Fruit fly (Drosophila melanogaster) whole organism, embryonic: Measurements from ENCODE around the gene Sodh2.

ENCODE experiments used
- Antp ChIP-seq: fragments of 200-800 bp; sonication (Bioruptor generic); optimal IDR thresholded peaks from 3 replicates; lab custom pipeline; 2016; ENCODE audit warnings: missing biosample characterization, missing genetic modification characterization
- Bgb ChIP-seq: fragments of 200-800 bp; sonication (Bioruptor generic); IDR thresholded peaks from 2 replicates; pipeline ENCODE4 v1.3.6; 2022; ENCODE audit warnings: missing biosample characterization, missing genetic modification characterization; ENCODE audit not compliant: partially characterized antibody
- CG10321 ChIP-seq: fragments of 200-800 bp; sonication (Bioruptor generic); IDR thresholded peaks from 2 replicates; pipeline ENCODE4 v1.3.6; 2022; ENCODE audit warnings: missing biosample characterization, missing genetic modification characterization
- CG11696 ChIP-seq: fragments of 200-800 bp; sonication (Bioruptor generic); IDR thresholded peaks from 2 replicates; pipeline ENCODE4 v1.3.6; 2022; ENCODE audit warnings: missing biosample characterization, missing genetic modification characterization
- CG1233 ChIP-seq: fragments of 200-800 bp; sonication (Bioruptor generic); optimal IDR thresholded peaks from 4 replicates; lab custom pipeline; 2018; ENCODE audit warnings: missing biosample characterization, mild to moderate bottlenecking, missing genetic modification characterization
- CG12391 ChIP-seq: fragments of 200-800 bp; sonication (Bioruptor generic); optimal IDR thresholded peaks from 3 replicates; lab custom pipeline; 2018; ENCODE audit warnings: missing biosample characterization, mild to moderate bottlenecking, missing genetic modification characterization, moderate library complexity
- CG15269 ChIP-seq: fragments of 200-800 bp; sonication (Bioruptor generic); optimal IDR thresholded peaks from 2 replicates; lab custom pipeline; 2018; ENCODE audit warnings: missing biosample characterization, mild to moderate bottlenecking, missing genetic modification characterization, moderate library complexity
- CG15514 ChIP-seq: fragments of 200-800 bp; sonication (Bioruptor generic); optimal IDR thresholded peaks from 3 replicates; lab custom pipeline; 2017; ENCODE audit warnings: missing biosample characterization, missing genetic modification characterization, mild to moderate bottlenecking, moderate library complexity, missing genetic modification reagents
- CG17829 ChIP-seq: fragments of 200-800 bp; optimal IDR thresholded peaks from 2 replicates; lab custom pipeline; 2019; ENCODE audit warnings: missing biosample characterization, mild to moderate bottlenecking, missing genetic modification characterization, moderate library complexity
- CG30403 ChIP-seq: fragments of 200-800 bp; sonication (Bioruptor generic); optimal IDR thresholded peaks from 3 replicates; lab custom pipeline; 2016; ENCODE audit warnings: missing biosample characterization, missing genetic modification characterization
- CG33213 ChIP-seq: fragments of 200-800 bp; sonication (Bioruptor generic); optimal IDR thresholded peaks from 3 replicates; lab custom pipeline; 2016; ENCODE audit warnings: missing biosample characterization, missing genetic modification characterization
- CG3995 ChIP-seq: fragments of 200-800 bp; sonication (Bioruptor generic); optimal IDR thresholded peaks from 3 replicates; lab custom pipeline; 2016; ENCODE audit warnings: missing biosample characterization, missing genetic modification characterization
- CG4282 ChIP-seq: fragments of 200-800 bp; sonication (Bioruptor generic); optimal IDR thresholded peaks from 2 replicates; lab custom pipeline; 2016; ENCODE audit warnings: missing biosample characterization, missing genetic modification characterization
- CG43689 ChIP-seq: fragments of 200-800 bp; sonication (Bioruptor generic); IDR thresholded peaks from 2 replicates; pipeline ENCODE4 v1.3.6; 2022; ENCODE audit warnings: missing biosample characterization, missing genetic modification characterization
- CG6654 ChIP-seq: fragments of 200-800 bp; sonication (Bioruptor generic); optimal IDR thresholded peaks from 2 replicates; lab custom pipeline; 2017; ENCODE audit warnings: missing biosample characterization, mild to moderate bottlenecking, missing genetic modification characterization
- CG9437 ChIP-seq: fragments of 200-800 bp; sonication (Bioruptor generic); optimal IDR thresholded peaks from 2 replicates; lab custom pipeline; 2018; ENCODE audit warnings: missing biosample characterization, mild to moderate bottlenecking, missing genetic modification characterization
- Dek ChIP-seq: fragments of 200-800 bp; sonication (Bioruptor generic); optimal IDR thresholded peaks from 3 replicates; lab custom pipeline; 2019; ENCODE audit warnings: missing biosample characterization, mild to moderate bottlenecking, missing genetic modification characterization, moderate library complexity
- E2f2 ChIP-seq: fragments of 200-800 bp; sonication (Bioruptor generic); IDR thresholded peaks from 2 replicates; pipeline ENCODE4 v1.3.6; 2022; ENCODE audit warnings: missing biosample characterization, missing genetic modification characterization
- Ets97D ChIP-seq: fragments of 200-800 bp; sonication (Bioruptor generic); optimal IDR thresholded peaks from 3 replicates; lab custom pipeline; 2016; ENCODE audit warnings: missing biosample characterization, missing genetic modification characterization
- Fer2 ChIP-seq: fragments of 200-800 bp; sonication (Bioruptor generic); optimal IDR thresholded peaks from 2 replicates; lab custom pipeline; 2018; ENCODE audit warnings: missing biosample characterization, mild to moderate bottlenecking, missing genetic modification characterization, moderate library complexity
- Fer3 ChIP-seq: fragments of 200-800 bp; sonication (Bioruptor generic); optimal IDR thresholded peaks from 2 replicates; lab custom pipeline; 2018; ENCODE audit warnings: missing biosample characterization, mild to moderate bottlenecking, missing genetic modification characterization, moderate library complexity
- H2.0 ChIP-seq: fragments of 200-800 bp; sonication (Bioruptor generic); IDR thresholded peaks from 2 replicates; pipeline ENCODE4 v1.3.6; 2022; ENCODE audit warnings: missing biosample characterization, missing genetic modification characterization
- HLH54F ChIP-seq: fragments of 200-800 bp; sonication (Bioruptor generic); optimal IDR thresholded peaks from 3 replicates; lab custom pipeline; 2016; ENCODE audit warnings: missing biosample characterization, missing genetic modification characterization
- HmgD ChIP-seq: fragments of 200-800 bp; sonication (Bioruptor generic); optimal IDR thresholded peaks from 3 replicates; lab custom pipeline; 2016; ENCODE audit warnings: missing biosample characterization, missing genetic modification characterization
- Hmr ChIP-seq: fragments of 200-800 bp; sonication (Bioruptor generic); optimal IDR thresholded peaks from 3 replicates; lab custom pipeline; 2017; ENCODE audit warnings: mild to moderate bottlenecking, missing biosample characterization, missing genetic modification reagents, missing genetic modification characterization
- Hsf ChIP-seq: fragments of 200-800 bp; sonication (Bioruptor generic); optimal IDR thresholded peaks from 3 replicates; lab custom pipeline; 2016; ENCODE audit warnings: missing biosample characterization, missing genetic modification characterization
- MESR4 ChIP-seq: fragments of 200-800 bp; sonication (Bioruptor generic); optimal IDR thresholded peaks from 2 replicates; lab custom pipeline; 2018; ENCODE audit warnings: missing biosample characterization, mild to moderate bottlenecking, missing genetic modification characterization, moderate library complexity
- MTF-1 ChIP-seq: fragments of 200-800 bp; sonication (Bioruptor generic); optimal IDR thresholded peaks from 2 replicates; lab custom pipeline; 2018; ENCODE audit warnings: missing biosample characterization, mild to moderate bottlenecking, missing genetic modification characterization, borderline replicate concordance
- Max ChIP-seq: fragments of 200-800 bp; sonication (Bioruptor generic); optimal IDR thresholded peaks from 2 replicates; lab custom pipeline; 2016; ENCODE audit warnings: missing biosample characterization, mild to moderate bottlenecking, missing genetic modification characterization
- NK7.1 ChIP-seq: fragments of 200-800 bp; sonication (Bioruptor generic); optimal IDR thresholded peaks from 3 replicates; lab custom pipeline; 2016; ENCODE audit warnings: missing biosample characterization, missing genetic modification characterization
- Opbp ChIP-seq: fragments of 200-800 bp; sonication (Bioruptor generic); IDR thresholded peaks from 3 replicates; pipeline ENCODE4 v1.3.6; 2022; ENCODE audit warnings: missing biosample characterization, missing genetic modification characterization; ENCODE audit not compliant: partially characterized antibody
- Sox102F ChIP-seq: fragments of 200-800 bp; sonication (Bioruptor generic); optimal IDR thresholded peaks from 2 replicates; lab custom pipeline; 2018; ENCODE audit warnings: missing biosample characterization, mild to moderate bottlenecking, missing genetic modification characterization, moderate library complexity
- az2 ChIP-seq: fragments of 200-800 bp; sonication (Bioruptor generic); optimal IDR thresholded peaks from 3 replicates; lab custom pipeline; 2016; ENCODE audit warnings: missing biosample characterization, missing genetic modification characterization
- chn ChIP-seq: fragments of 200-800 bp; sonication (Bioruptor generic); optimal IDR thresholded peaks from 2 replicates; lab custom pipeline; 2016; ENCODE audit warnings: missing biosample characterization, missing genetic modification characterization
- dmrt11E ChIP-seq: fragments of 200-800 bp; sonication (Bioruptor generic); optimal IDR thresholded peaks from 3 replicates; lab custom pipeline; 2018; ENCODE audit warnings: missing biosample characterization, mild to moderate bottlenecking, missing genetic modification characterization, moderate library complexity
- dpn ChIP-seq, 2 experiments: fragments of 200-800 bp; sonication (Bioruptor generic); optimal IDR thresholded peaks; 3 replicates each; lab custom pipeline; 2016; ENCODE audit warnings: missing biosample characterization in 2 of 2, missing genetic modification characterization in 2 of 2
- ems ChIP-seq: fragments of 200-800 bp; sonication (Bioruptor generic); optimal IDR thresholded peaks from 3 replicates; lab custom pipeline; 2016; ENCODE audit warnings: missing biosample characterization, missing genetic modification characterization
- ewg ChIP-seq: fragments of 200-800 bp; sonication (Bioruptor generic); optimal IDR thresholded peaks from 3 replicates; lab custom pipeline; 2017; ENCODE audit warnings: mild to moderate bottlenecking, missing biosample characterization, missing genetic modification reagents, missing genetic modification characterization
- fd102C ChIP-seq: fragments of 200-800 bp; sonication (Bioruptor generic); optimal IDR thresholded peaks from 2 replicates; lab custom pipeline; 2018; ENCODE audit warnings: missing biosample characterization, mild to moderate bottlenecking, missing genetic modification characterization, moderate library complexity
- gt ChIP-seq: fragments of 200-800 bp; sonication (Bioruptor generic); IDR thresholded peaks from 2 replicates; pipeline ENCODE4 v1.3.6; 2022; ENCODE audit warnings: missing biosample characterization, missing genetic modification characterization
- hth ChIP-seq: fragments of >200 bp; optimal IDR thresholded peaks from 2 replicates; lab custom pipeline; 2017; ENCODE audit warnings: inconsistent platforms
- inv ChIP-seq: fragments of 200-800 bp; sonication (Bioruptor generic); IDR thresholded peaks from 2 replicates; pipeline ENCODE4 v1.3.6; 2022; ENCODE audit warnings: missing biosample characterization, missing genetic modification characterization; ENCODE audit not compliant: partially characterized antibody
- kah ChIP-seq: fragments of 200-800 bp; sonication (Bioruptor generic); optimal IDR thresholded peaks from 2 replicates; lab custom pipeline; 2018; ENCODE audit warnings: missing biosample characterization, mild to moderate bottlenecking, missing genetic modification characterization
- klu ChIP-seq: fragments of 200-800 bp; sonication (Bioruptor generic); IDR thresholded peaks from 2 replicates; pipeline ENCODE4 v1.3.6; 2022; ENCODE audit warnings: missing biosample characterization, missing genetic modification characterization
- nmo ChIP-seq: fragments of 200-800 bp; sonication (Bioruptor generic); optimal IDR thresholded peaks from 2 replicates; lab custom pipeline; 2018; ENCODE audit warnings: missing biosample characterization, mild to moderate bottlenecking, missing genetic modification characterization, moderate library complexity
- onecut ChIP-seq: fragments of 200-800 bp; sonication (Bioruptor generic); IDR thresholded peaks from 2 replicates; pipeline ENCODE4 v1.3.6; 2022; ENCODE audit warnings: missing biosample characterization, missing genetic modification characterization
- pzg ChIP-seq: fragments of 200-800 bp; sonication (Bioruptor generic); optimal IDR thresholded peaks from 3 replicates; lab custom pipeline; 2018; ENCODE audit warnings: missing biosample characterization, mild to moderate bottlenecking, missing genetic modification characterization, moderate library complexity
- sim ChIP-seq: fragments of 200-800 bp; sonication (Bioruptor generic); IDR thresholded peaks from 2 replicates; pipeline ENCODE4 v1.3.6; 2022; ENCODE audit warnings: missing biosample characterization, missing genetic modification characterization
- ttk ChIP-seq: fragments of 200-800 bp; sonication (Bioruptor generic); IDR thresholded peaks from 2 replicates; pipeline ENCODE4 v2.1.2; 2022; ENCODE audit warnings: missing biosample characterization, missing genetic modification characterization
- usp ChIP-seq: fragments of >200 bp; optimal IDR thresholded peaks from 2 replicates; lab custom pipeline; 2017; ENCODE audit warnings: missing biosample characterization, missing genetic modification characterization

Sodh2 gene

dm6 chr3R:10868427-10868962 lies 7.7 kb upstream of the Sodh2 start, which contains the start of the genes SelR and Tsp86D (continued):
- TF ChIP-seq fd102C (no peak), hth (lab: Kevin White, UChicago) (no peak), chn (GFP tag; lab: Kevin White, UChicago) (no peak), CG15269 (tag; lab: Kevin White, UChicago) (peak; percentile 35), klu (GFP tag; lab: Robert Waterston, UW) (no peak), MTF-1 (peak; percentile 55), Max (peak; percentile 36), az2 (GFP tag; lab: Kevin White, UChicago) (no peak), pzg (GFP tag; lab: Kevin White, UChicago) (peak; percentile 97), CG30403 (no peak), CG1233 (GFP tag; lab: Kevin White, UChicago) (peak; percentile 48), CG9437 (GFP tag; lab: Kevin White, UChicago) (peak; percentile 8), MESR4 (GFP tag; lab: Kevin White, UChicago) (peak; percentile 87), HLH54F (GFP tag; lab: Kevin White, UChicago) (no peak), sim (GFP tag; lab: Robert Waterston, UW) (no peak), CG33213 (GFP tag; lab: Kevin White, UChicago) (peak; percentile 27), Fer2 (no peak), Bgb (GFP tag; lab: Robert Waterston, UW) (peak; percentile 74), Hmr (peak; percentile 67), E2f2 (GFP tag; lab: Robert Waterston, UW) (peak; percentile 7; the same call in 1 of the 2 replicates), ewg (GFP tag; lab: Kevin White, UChicago) (peak; percentile 24), CG43689 (GFP tag; lab: Robert Waterston, UW) (no peak), NK7.1 (GFP tag; lab: Kevin White, UChicago) (no peak), dmrt11E (no peak), CG6654 (no peak), CG4282 (GFP tag; lab: Kevin White, UChicago) (no peak), Antp (GFP tag; lab: Kevin White, UChicago) (peak; percentile 17), kah (GFP tag; lab: Kevin White, UChicago) (peak; percentile 78), Hsf (no peak), dpn (GFP tag; optimal IDR thresholded peaks at IDR 0.05; lab: Kevin White, UChicago) (no peak), CG3995 (no peak), Sox102F (no peak), inv (GFP tag; lab: Robert Waterston, UW) (peak; percentile 45; the same call in 1 of the 2 replicates), Ets97D (GFP tag; lab: Kevin White, UChicago) (peak; percentile 69), CG17829 (peak; percentile 75), nmo (peak; percentile 72), CG15514 (peak; percentile 87), usp (no peak), ttk (GFP tag; lab: Robert Waterston, UW) (0 out of 2 replicates have a peak, but pooled peaks have one; percentile 17), gt (GFP tag; lab: Robert Waterston, UW) (no peak), HmgD (no peak), CG10321 (no peak), onecut (no peak; the same call in 1 of the 2 replicates), ems (GFP tag; lab: Kevin White, UChicago) (no peak), CG12391 (tag; lab: Kevin White, UChicago) (peak; percentile 33), H2.0 (GFP tag; lab: Robert Waterston, UW) (no peak), Opbp (GFP tag; lab: Robert Waterston, UW) (peak; percentile 76), Fer3 (tag; lab: Kevin White, UChicago) (peak; percentile 36), Dek (tag; lab: Kevin White, UChicago) (peak; percentile 3), CG11696 (0 out of 2 replicates have a peak, but pooled peaks have one; percentile 29)
